Fruit fly (Drosophila melanogaster) whole organism, pupa: ENCODE results near the gene CG8319.

Source experiments
- CG13204 ChIP-seq: fragments of 200-800 bp; sonication (Bioruptor generic); optimal IDR thresholded peaks from 2 replicates; lab custom pipeline; 2018; ENCODE audit warnings: missing biosample characterization, mild to moderate bottlenecking, missing genetic modification characterization, moderate library complexity
- CG15710 ChIP-seq: fragments of 200-800 bp; sonication (Bioruptor generic); optimal IDR thresholded peaks from 2 replicates; lab custom pipeline; 2018; ENCODE audit warnings: missing biosample characterization, mild to moderate bottlenecking, missing genetic modification characterization, moderate library complexity
- CG17806 ChIP-seq: fragments of 200-800 bp; sonication (Bioruptor generic); optimal IDR thresholded peaks from 2 replicates; lab custom pipeline; 2018; ENCODE audit warnings: missing biosample characterization, mild to moderate bottlenecking, missing genetic modification characterization, moderate library complexity
- CG32121 ChIP-seq: fragments of 200-800 bp; sonication (Bioruptor generic); IDR thresholded peaks from 2 replicates; pipeline ENCODE4 v1.3.6; 2022; ENCODE audit warnings: missing biosample characterization, missing genetic modification characterization
- CG34367 ChIP-seq: fragments of 200-800 bp; sonication (Bioruptor generic); optimal IDR thresholded peaks from 2 replicates; lab custom pipeline; 2018; ENCODE audit warnings: missing biosample characterization, mild to moderate bottlenecking, missing genetic modification characterization
- CG4496 ChIP-seq: fragments of 200-800 bp; sonication (Bioruptor generic); IDR thresholded peaks from 3 replicates; pipeline ENCODE4 v1.3.6; 2022; ENCODE audit warnings: missing biosample characterization, missing genetic modification characterization
- CG9948 ChIP-seq: fragments of 200-800 bp; sonication (Bioruptor generic); optimal IDR thresholded peaks from 2 replicates; lab custom pipeline; 2018; ENCODE audit warnings: missing biosample characterization, mild to moderate bottlenecking, missing genetic modification characterization, moderate library complexity
- D1 ChIP-seq: fragments of 200-800 bp; sonication (Bioruptor generic); optimal IDR thresholded peaks from 2 replicates; lab custom pipeline; 2018; ENCODE audit warnings: missing biosample characterization, mild to moderate bottlenecking, missing genetic modification characterization, moderate library complexity
- Ets98B ChIP-seq: fragments of 200-800 bp; sonication (Bioruptor generic); IDR thresholded peaks from 2 replicates; pipeline ENCODE4 v1.3.6; 2022; ENCODE audit warnings: missing biosample characterization, missing genetic modification characterization
- Pif1B ChIP-seq: fragments of 200-800 bp; sonication (Bioruptor generic); optimal IDR thresholded peaks from 3 replicates; lab custom pipeline; 2016; ENCODE audit warnings: missing biosample characterization, missing genetic modification characterization
- fd96Ca ChIP-seq: fragments of 200-800 bp; sonication (Bioruptor generic); IDR thresholded peaks from 3 replicates; pipeline ENCODE4 v1.3.6; 2022; ENCODE audit warnings: missing biosample characterization, missing genetic modification characterization
- gl ChIP-seq: fragments of 200-800 bp; sonication (Bioruptor generic); optimal IDR thresholded peaks from 2 replicates; lab custom pipeline; 2018; ENCODE audit warnings: missing biosample characterization, mild to moderate bottlenecking, missing genetic modification characterization

dm6 chr3R:9606913-9607804 is 20.0 kb upstream of the CG8319 start:
- TF ChIP-seq CG17806: no peak
- TF ChIP-seq fd96Ca: no peak
- TF ChIP-seq gl (tag; lab: Kevin White, UChicago): no peak
- TF ChIP-seq CG32121 (GFP tag; lab: Robert Waterston, UW): no peak
- no peak for TF ChIP-seq D1
- TF ChIP-seq Ets98B (GFP tag; lab: Robert Waterston, UW): no peak
- no peak for TF ChIP-seq CG13204 (GFP tag; lab: Kevin White, UChicago)
- no peak for TF ChIP-seq Pif1B (GFP tag; lab: Kevin White, UChicago)
- TF ChIP-seq CG9948 (tag; lab: Kevin White, UChicago): no peak
- no peak for TF ChIP-seq CG4496
- TF ChIP-seq CG34367 (tag; lab: Kevin White, UChicago): no peak
- no peak for TF ChIP-seq CG15710 (tag; lab: Kevin White, UChicago)
